Fruit fly (Drosophila melanogaster) whole organism, embryonic: Measurements from ENCODE around the gene CG14020.

Source experiments
- Blimp-1 ChIP-seq: fragments of 200-800 bp; sonication (Bioruptor generic); optimal IDR thresholded peaks from 3 replicates; lab custom pipeline; 2018; ENCODE audit warnings: missing biosample characterization, missing genetic modification characterization, mild to moderate bottlenecking, moderate library complexity, missing genetic modification reagents
- BtbVII ChIP-seq: fragments of 200-800 bp; sonication (Bioruptor generic); optimal IDR thresholded peaks from 3 replicates; lab custom pipeline; 2017; ENCODE audit warnings: missing biosample characterization, mild to moderate bottlenecking, missing genetic modification characterization
- CG10274 ChIP-seq: fragments of 200-800 bp; sonication (Bioruptor generic); optimal IDR thresholded peaks from 3 replicates; lab custom pipeline; 2017; ENCODE audit warnings: missing biosample characterization, mild to moderate bottlenecking, missing genetic modification characterization
- CG10431 ChIP-seq: fragments of 200-800 bp; sonication (Bioruptor generic); optimal IDR thresholded peaks from 3 replicates; lab custom pipeline; 2018; ENCODE audit warnings: missing biosample characterization, mild to moderate bottlenecking, missing genetic modification characterization
- CG11504 ChIP-seq: fragments of 200-800 bp; sonication (Bioruptor generic); optimal IDR thresholded peaks from 3 replicates; lab custom pipeline; 2019; ENCODE audit warnings: missing biosample characterization, mild to moderate bottlenecking, missing genetic modification characterization, moderate library complexity
- CG16815 ChIP-seq: fragments of 200-800 bp; sonication (Bioruptor generic); optimal IDR thresholded peaks from 3 replicates; lab custom pipeline; 2017; ENCODE audit warnings: missing biosample characterization, mild to moderate bottlenecking, missing genetic modification characterization
- CG17361 ChIP-seq: fragments of 200-800 bp; sonication (Bioruptor generic); IDR thresholded peaks from 3 replicates; pipeline ENCODE4 v1.3.6; 2022; ENCODE audit warnings: missing biosample characterization, missing genetic modification characterization
- CG17612 ChIP-seq: fragments of 200-800 bp; sonication (Bioruptor generic); IDR thresholded peaks from 2 replicates; pipeline ENCODE4 v1.3.6; 2022; ENCODE audit warnings: missing biosample characterization, missing genetic modification characterization
- CG18262 ChIP-seq: fragments of 200-800 bp; optimal IDR thresholded peaks from 3 replicates; lab custom pipeline; 2019; ENCODE audit warnings: missing biosample characterization, mild to moderate bottlenecking, missing genetic modification characterization, moderate library complexity
- CG18619 ChIP-seq: fragments of 200-800 bp; sonication (Bioruptor generic); optimal IDR thresholded peaks from 3 replicates; lab custom pipeline; 2017; ENCODE audit warnings: missing biosample characterization, mild to moderate bottlenecking, missing genetic modification characterization
- CG2712 ChIP-seq: fragments of 200-800 bp; optimal IDR thresholded peaks from 3 replicates; lab custom pipeline; 2019; ENCODE audit warnings: missing biosample characterization, mild to moderate bottlenecking, missing genetic modification characterization, moderate library complexity
- CG30431 ChIP-seq: fragments of 200-800 bp; sonication (Bioruptor generic); optimal IDR thresholded peaks from 2 replicates; lab custom pipeline; 2017; ENCODE audit warnings: missing biosample characterization, missing genetic modification characterization
- CG3281 ChIP-seq: fragments of 200-800 bp; sonication (Bioruptor generic); optimal IDR thresholded peaks from 3 replicates; lab custom pipeline; 2017; ENCODE audit warnings: missing biosample characterization, mild to moderate bottlenecking, missing genetic modification characterization
- CG3407 ChIP-seq: fragments of 200-800 bp; sonication (Bioruptor generic); optimal IDR thresholded peaks from 2 replicates; lab custom pipeline; 2018; ENCODE audit warnings: missing biosample characterization, mild to moderate bottlenecking, missing genetic modification characterization
- CG34376 ChIP-seq: fragments of 200-800 bp; sonication (Bioruptor generic); optimal IDR thresholded peaks from 2 replicates; lab custom pipeline; 2018; ENCODE audit warnings: missing biosample characterization, mild to moderate bottlenecking, missing genetic modification characterization
- CG3726 ChIP-seq: fragments of 200-800 bp; sonication (Bioruptor generic); IDR thresholded peaks from 3 replicates; pipeline ENCODE4, ENCODE4 v1.3.6; 2022; ENCODE audit warnings: missing biosample characterization, missing genetic modification characterization
- CG43689 ChIP-seq: fragments of 200-800 bp; sonication (Bioruptor generic); IDR thresholded peaks from 2 replicates; pipeline ENCODE4 v1.3.6; 2022; ENCODE audit warnings: missing biosample characterization, missing genetic modification characterization
- CG4707 ChIP-seq: fragments of 200-800 bp; sonication (Bioruptor generic); optimal IDR thresholded peaks from 2 replicates; lab custom pipeline; 2018; ENCODE audit warnings: missing biosample characterization, mild to moderate bottlenecking, missing genetic modification characterization, moderate library complexity
- CG6683 ChIP-seq: fragments of 200-800 bp; sonication (Bioruptor generic); optimal IDR thresholded peaks from 2 replicates; lab custom pipeline; 2017; ENCODE audit warnings: missing biosample characterization, mild to moderate bottlenecking, missing genetic modification characterization, missing genetic modification reagents
- CG6854 ChIP-seq: fragments of 200-800 bp; sonication (Bioruptor generic); optimal IDR thresholded peaks from 3 replicates; lab custom pipeline; 2017; ENCODE audit warnings: missing biosample characterization, mild to moderate bottlenecking, missing genetic modification characterization
- CTCF ChIP-seq: fragments of 200-800 bp; sonication (Bioruptor generic); optimal IDR thresholded peaks from 2 replicates; lab custom pipeline; 2017; ENCODE audit warnings: missing biosample characterization, mild to moderate bottlenecking, missing genetic modification characterization, moderate library complexity
- Dad ChIP-seq: fragments of 200-800 bp; sonication (Bioruptor generic); optimal IDR thresholded peaks from 3 replicates; lab custom pipeline; 2016; ENCODE audit warnings: missing biosample characterization, missing genetic modification characterization
- Lhr ChIP-seq: fragments of 200-800 bp; sonication (Bioruptor generic); optimal IDR thresholded peaks from 3 replicates; lab custom pipeline; 2017; ENCODE audit warnings: mild to moderate bottlenecking, missing biosample characterization, missing genetic modification reagents, missing genetic modification characterization
- Myb ChIP-seq: fragments of 200-800 bp; sonication (Bioruptor generic); optimal IDR thresholded peaks from 2 replicates; lab custom pipeline; 2016; ENCODE audit warnings: missing biosample characterization, missing genetic modification characterization
- Nf-YB ChIP-seq: fragments of 200-800 bp; sonication (Bioruptor generic); optimal IDR thresholded peaks from 3 replicates; lab custom pipeline; 2019; ENCODE audit warnings: missing biosample characterization, mild to moderate bottlenecking, missing genetic modification characterization, moderate library complexity
- Sox102F ChIP-seq: fragments of 200-800 bp; sonication (Bioruptor generic); optimal IDR thresholded peaks from 2 replicates; lab custom pipeline; 2018; ENCODE audit warnings: missing biosample characterization, mild to moderate bottlenecking, missing genetic modification characterization, moderate library complexity
- amos ChIP-seq: fragments of 200-800 bp; sonication (Bioruptor generic); IDR thresholded peaks from 2 replicates; pipeline ENCODE4 v1.3.6; 2022; ENCODE audit warnings: missing biosample characterization, missing genetic modification characterization; ENCODE audit not compliant: partially characterized antibody
- aop ChIP-seq: fragments of 200-800 bp; sonication (Bioruptor generic); IDR thresholded peaks from 2 replicates; pipeline ENCODE4 v1.3.6; 2022; ENCODE audit warnings: missing biosample characterization, missing genetic modification characterization
- bowl ChIP-seq: fragments of 200-800 bp; sonication (Bioruptor generic); IDR thresholded peaks from 2 replicates; pipeline ENCODE4 v1.3.6; 2022; ENCODE audit warnings: missing biosample characterization, missing genetic modification characterization
- cato ChIP-seq: fragments of 200-800 bp; sonication (Bioruptor generic); optimal IDR thresholded peaks from 2 replicates; lab custom pipeline; 2016; ENCODE audit warnings: missing biosample characterization, missing genetic modification characterization, borderline replicate concordance
- crc ChIP-seq: fragments of 200-800 bp; sonication (Bioruptor generic); optimal IDR thresholded peaks from 2 replicates; lab custom pipeline; 2016; ENCODE audit warnings: missing biosample characterization, missing genetic modification characterization
- dmrt11E ChIP-seq: fragments of 200-800 bp; sonication (Bioruptor generic); optimal IDR thresholded peaks from 3 replicates; lab custom pipeline; 2018; ENCODE audit warnings: missing biosample characterization, mild to moderate bottlenecking, missing genetic modification characterization, moderate library complexity
- fru ChIP-seq: fragments of >200 bp; optimal IDR thresholded peaks from 2 replicates; lab custom pipeline; 2017
- fu2 ChIP-seq: fragments of 200-800 bp; sonication (Bioruptor generic); optimal IDR thresholded peaks from 2 replicates; lab custom pipeline; 2016; ENCODE audit warnings: missing biosample characterization, missing genetic modification characterization
- gem ChIP-seq: fragments of 200-800 bp; sonication (Bioruptor generic); optimal IDR thresholded peaks from 2 replicates; lab custom pipeline; 2019; ENCODE audit warnings: missing biosample characterization, mild to moderate bottlenecking, missing genetic modification characterization, moderate library complexity
- grau ChIP-seq: fragments of 200-800 bp; optimal IDR thresholded peaks from 3 replicates; lab custom pipeline; 2019; ENCODE audit warnings: missing biosample characterization, mild to moderate bottlenecking, missing genetic modification characterization, moderate library complexity
- lola ChIP-seq, 3 experiments: fragments of >200 bp in 2 of 3; fragments of 200-800 bp in 1 of 3; sonication (Bioruptor generic) in 1 of 3; optimal IDR thresholded peaks; 2 replicates each; lab custom pipeline; 2017 to 2019; ENCODE audit warnings: missing biosample characterization in 3 of 3, missing genetic modification characterization in 3 of 3, mild to moderate bottlenecking in 1 of 3, moderate library complexity in 1 of 3
- mld ChIP-seq: fragments of 200-800 bp; sonication (Bioruptor generic); IDR thresholded peaks from 3 replicates; pipeline ENCODE4 v1.3.6; 2022; ENCODE audit warnings: missing biosample characterization, missing genetic modification characterization; ENCODE audit not compliant: partially characterized antibody
- nau ChIP-seq: fragments of 200-800 bp; sonication (Bioruptor generic); optimal IDR thresholded peaks from 3 replicates; lab custom pipeline; 2017; ENCODE audit warnings: missing biosample characterization, mild to moderate bottlenecking, missing genetic modification characterization, missing genetic modification reagents
- peb ChIP-seq: fragments of 200-800 bp; sonication (Bioruptor generic); IDR thresholded peaks from 2 replicates; pipeline ENCODE4 v1.3.6; 2022; ENCODE audit warnings: missing biosample characterization, missing genetic modification characterization
- phol ChIP-seq: fragments of 200-800 bp; sonication (Bioruptor generic); optimal IDR thresholded peaks from 3 replicates; lab custom pipeline; 2018; ENCODE audit warnings: missing biosample characterization, mild to moderate bottlenecking, missing genetic modification characterization, moderate library complexity
- row ChIP-seq: fragments of 200-800 bp; sonication (Bioruptor generic); IDR thresholded peaks from 3 replicates; pipeline ENCODE4 v1.3.6; 2022; ENCODE audit warnings: missing biosample characterization, missing genetic modification characterization
- run ChIP-seq: fragments of 200-800 bp; sonication (Bioruptor generic); optimal IDR thresholded peaks from 3 replicates; lab custom pipeline; 2018; ENCODE audit warnings: missing biosample characterization, mild to moderate bottlenecking, missing genetic modification characterization
- schlank ChIP-seq: fragments of 200-800 bp; sonication (Bioruptor generic); optimal IDR thresholded peaks from 2 replicates; lab custom pipeline; 2018; ENCODE audit warnings: missing biosample characterization, mild to moderate bottlenecking, missing genetic modification characterization
- shn ChIP-seq: fragments of 200-800 bp; sonication (Bioruptor generic); optimal IDR thresholded peaks from 3 replicates; lab custom pipeline; 2016; ENCODE audit warnings: missing biosample characterization, missing genetic modification characterization
- sisA ChIP-seq: fragments of 200-800 bp; sonication (Bioruptor generic); IDR thresholded peaks from 2 replicates; pipeline ENCODE4 v1.3.6; 2022; ENCODE audit warnings: missing biosample characterization, missing genetic modification characterization
- sug ChIP-seq: fragments of 200-800 bp; optimal IDR thresholded peaks from 2 replicates; lab custom pipeline; 2019; ENCODE audit warnings: missing biosample characterization, mild to moderate bottlenecking, missing genetic modification characterization, moderate library complexity
- vfl ChIP-seq: fragments of 200-800 bp; sonication (Bioruptor generic); optimal IDR thresholded peaks from 2 replicates; lab custom pipeline; 2016; ENCODE audit warnings: missing biosample characterization, missing genetic modification characterization
- zen ChIP-seq: fragments of 200-800 bp; sonication (Bioruptor generic); optimal IDR thresholded peaks from 3 replicates; lab custom pipeline; 2018; ENCODE audit warnings: missing biosample characterization, mild to moderate bottlenecking, missing genetic modification characterization, moderate library complexity
- zf30C ChIP-seq: fragments of 200-800 bp; sonication (Bioruptor generic); optimal IDR thresholded peaks from 3 replicates; lab custom pipeline; 2018; ENCODE audit warnings: missing biosample characterization, mild to moderate bottlenecking, missing genetic modification characterization

Gene CG14020

DNA sequence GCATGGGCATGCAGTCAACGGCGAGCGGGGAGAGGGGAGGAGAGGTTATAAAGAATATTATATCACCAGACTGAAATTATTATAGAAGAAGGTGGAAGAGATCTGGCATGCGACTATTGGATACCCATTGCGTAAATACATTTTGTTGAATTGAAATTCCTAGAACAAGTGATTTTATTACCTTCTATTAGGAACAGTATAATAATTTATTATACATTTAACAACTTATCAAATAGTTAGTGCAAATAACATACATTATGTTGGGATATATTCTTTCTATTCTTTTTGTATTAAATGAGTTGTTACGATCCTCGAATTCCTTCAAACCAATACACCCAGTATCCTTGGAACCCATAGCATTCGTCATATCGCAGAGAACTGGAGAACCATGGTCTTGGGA lies 39.3 kb upstream of the CG14020 start:
- TF ChIP-seq peb (GFP tag; lab: Robert Waterston, UW), result no peak
- 0 out of 3 replicates have a peak, but pooled peaks have one; percentile 17 for TF ChIP-seq row

DNA sequence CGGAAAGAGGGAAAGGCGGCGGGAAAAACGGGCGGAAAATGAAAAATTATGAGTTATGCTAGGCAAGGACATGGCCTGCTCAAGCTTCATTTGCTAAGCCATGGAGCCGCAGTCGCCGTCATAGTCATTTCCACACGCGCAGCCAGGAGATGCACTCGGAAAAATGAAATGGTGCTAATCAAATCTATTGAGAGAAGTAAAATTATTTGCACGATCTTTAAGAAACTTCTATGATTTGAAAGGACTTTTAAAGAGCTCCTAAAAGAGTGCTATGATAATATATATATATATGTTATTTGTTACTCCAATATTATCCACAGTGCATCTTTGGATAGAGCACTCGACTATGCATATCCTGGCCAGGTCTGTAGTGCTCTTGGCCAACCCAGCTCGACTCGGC lies 38.4 kb upstream of the CG14020 start:
- no peak for TF ChIP-seq Lhr (GFP tag; lab: Kevin White, UChicago)
- no peak for TF ChIP-seq Myb (GFP tag; lab: Kevin White, UChicago)
- no peak for TF ChIP-seq sisA (GFP tag; lab: Robert Waterston, UW)
- TF ChIP-seq zf30C, result no peak
- TF ChIP-seq amos (GFP tag; lab: Robert Waterston, UW), result no peak
- TF ChIP-seq CG6854 (GFP tag; lab: Kevin White, UChicago), result no peak
- TF ChIP-seq nau (GFP tag; lab: Kevin White, UChicago), result no peak
- TF ChIP-seq Dad (GFP tag; lab: Kevin White, UChicago), result no peak
- no peak for TF ChIP-seq crc (GFP tag; lab: Kevin White, UChicago)
- TF ChIP-seq Nf-YB (GFP tag; lab: Kevin White, UChicago), result no peak
- TF ChIP-seq dmrt11E, result peak; percentile 33
- peak; percentile 27 for TF ChIP-seq phol (tag; lab: Kevin White, UChicago)
- no peak for TF ChIP-seq CG3281 (GFP tag; lab: Kevin White, UChicago)
- no peak for TF ChIP-seq run (tag; lab: Kevin White, UChicago)
- TF ChIP-seq CG4707 (GFP tag; lab: Kevin White, UChicago), result no peak
- TF ChIP-seq fu2, result no peak
- TF ChIP-seq CTCF (GFP tag; lab: Kevin White, UChicago), result no peak
- TF ChIP-seq BtbVII (GFP tag; lab: Kevin White, UChicago), result no peak
- TF ChIP-seq CG18619, result no peak
- peak; percentile 19 for TF ChIP-seq Blimp-1 (GFP tag; lab: Kevin White, UChicago)
- no peak for TF ChIP-seq vfl
- no peak for TF ChIP-seq cato (GFP tag; lab: Kevin White, UChicago)
- no peak for TF ChIP-seq sug (tag; lab: Kevin White, UChicago)
- 0 out of 3 replicates have a peak, but pooled peaks have one; percentile 21 for TF ChIP-seq CG17361 (GFP tag; lab: Robert Waterston, UW)
- TF ChIP-seq CG17612 (GFP tag; lab: Robert Waterston, UW), result no peak
- TF ChIP-seq CG2712, result peak; percentile 27
- no peak for TF ChIP-seq CG16815 (GFP tag; lab: Kevin White, UChicago)
- peak in 1 of 3 experiments; percentile 13 for TF ChIP-seq lola (GFP tag; optimal IDR thresholded peaks at IDR 0.05; lab: Kevin White, UChicago)
- TF ChIP-seq schlank (tag; lab: Kevin White, UChicago), result no peak
- no peak for TF ChIP-seq bowl (GFP tag; lab: Robert Waterston, UW)
- no peak for TF ChIP-seq fru (lab: Kevin White, UChicago)
- TF ChIP-seq mld (GFP tag; lab: Robert Waterston, UW), result no peak
- no peak for TF ChIP-seq CG34376 (GFP tag; lab: Kevin White, UChicago)
- peak; percentile 25 for TF ChIP-seq CG11504 (tag; lab: Kevin White, UChicago)
- peak; percentile 13; the same call in 1 of the 3 replicates for TF ChIP-seq row
- TF ChIP-seq CG10274 (GFP tag; lab: Kevin White, UChicago), result no peak
- no peak for TF ChIP-seq CG3407 (GFP tag; lab: Kevin White, UChicago)
- TF ChIP-seq grau (tag; lab: Kevin White, UChicago), result no peak
- peak; percentile 40 for TF ChIP-seq CG18262
- TF ChIP-seq CG3726, result no peak
- TF ChIP-seq gem (tag; lab: Kevin White, UChicago), result peak; percentile 36
- no peak for TF ChIP-seq aop
- TF ChIP-seq shn (GFP tag; lab: Kevin White, UChicago), result no peak
- no peak for TF ChIP-seq CG6683 (GFP tag; lab: Kevin White, UChicago)
- peak; percentile 4 for TF ChIP-seq Sox102F (GFP tag; lab: Kevin White, UChicago)
- TF ChIP-seq CG30431 (GFP tag; lab: Kevin White, UChicago), result no peak
- TF ChIP-seq CG10431 (GFP tag; lab: Kevin White, UChicago), result no peak
- TF ChIP-seq zen (tag; lab: Kevin White, UChicago), result no peak
- TF ChIP-seq CG43689 (GFP tag; lab: Robert Waterston, UW), result no peak
